Worm (Caenorhabditis elegans) whole organism, midembryonic: ENCODE results near the gene srd-45.

Experiments used
- T22C8.4 ChIP-seq: fragments of 200-800 bp; sonication (Bioruptor generic); IDR thresholded peaks from 2 replicates; pipeline ENCODE4 v1.3.6; 2022; ENCODE audit warnings: missing genetic modification characterization, missing compliant biosample characterization
- cog-1 ChIP-seq: sonication (generic microtip); optimal IDR thresholded peaks from 2 replicates; lab custom pipeline; 2016; ENCODE audit warnings: missing genetic modification characterization, missing compliant biosample characterization
- flt-1 ChIP-seq: fragments of 200-800 bp; sonication (Bioruptor generic); IDR thresholded peaks from 2 replicates; pipeline ENCODE4 v1.3.6; 2022; ENCODE audit warnings: missing genetic modification characterization, missing compliant biosample characterization
- klf-2 ChIP-seq: fragments of 200-800 bp; sonication (Bioruptor generic); conservative IDR thresholded peaks from 2 replicates; pipeline ENCODE4 v1.3.6; 2022; ENCODE audit warnings: missing genetic modification reagents, missing genetic modification characterization, missing compliant biosample characterization
- med-1 ChIP-seq: sonication (generic microtip); optimal IDR thresholded peaks from 2 replicates; lab custom pipeline; 2017; ENCODE audit warnings: missing genetic modification characterization, mild to moderate bottlenecking, missing compliant biosample characterization, antibody characterized with exemption, missing genetic modification reagents; ENCODE audit not compliant: insufficient read depth
- ref-1 ChIP-seq: fragments of 200-800 bp; sonication (Bioruptor generic); conservative IDR thresholded peaks from 2 replicates; pipeline ENCODE4 v1.3.6; 2022; ENCODE audit warnings: missing genetic modification reagents, missing genetic modification characterization, missing compliant biosample characterization
- tab-1 ChIP-seq: fragments of 200-800 bp; sonication (Bioruptor generic); IDR thresholded peaks from 2 replicates; pipeline ENCODE4 v1.3.6; 2022; ENCODE audit warnings: missing genetic modification characterization, missing compliant biosample characterization
- ztf-23 ChIP-seq: fragments of 200-800 bp; sonication (Bioruptor generic); IDR thresholded peaks from 2 replicates; pipeline ENCODE4 v1.3.6; 2022; ENCODE audit warnings: missing genetic modification reagents, missing genetic modification characterization, missing compliant biosample characterization
- ztf-29 ChIP-seq: fragments of 200-800 bp; sonication (Bioruptor generic); IDR thresholded peaks from 2 replicates; pipeline ENCODE4 v1.3.6; 2022; ENCODE audit warnings: missing genetic modification reagents, missing genetic modification characterization, missing compliant biosample characterization

Gene srd-45

ce11 chrX:12321357-12321756 is 7.4 kb upstream of the srd-45 start, which contains the start of gene F17A2.13:
Gene F17A2.13, plus strand, starts transcription at chrX:12321657.
- no peak for TF ChIP-seq ref-1 (GFP tag; lab: Robert Waterston, UW)
- no peak for TF ChIP-seq med-1
- TF ChIP-seq ztf-29 (GFP tag; lab: Robert Waterston, UW), result no peak
- TF ChIP-seq tab-1, result no peak
- TF ChIP-seq cog-1 (tag; lab: Kevin White, UChicago), result no peak
- TF ChIP-seq klf-2 (GFP tag; lab: Robert Waterston, UW), result no peak
- TF ChIP-seq T22C8.4 (GFP tag; lab: Robert Waterston, UW), result no peak
- TF ChIP-seq ztf-23 (GFP tag; lab: Robert Waterston, UW), result no peak

ce11 chrX:12323439-12323838 is 5.3 kb upstream of the srd-45 start, which contains the start of gene srd-40:
Gene srd-40, plus strand, starts transcription at chrX:12323739.
- no peak for TF ChIP-seq cog-1 (tag; lab: Kevin White, UChicago)
- no peak for TF ChIP-seq klf-2 (GFP tag; lab: Robert Waterston, UW)
- no peak for TF ChIP-seq ref-1 (GFP tag; lab: Robert Waterston, UW)
- TF ChIP-seq med-1, result no peak

ce11 chrX:12326424-12326823 is 2.4 kb upstream of the srd-45 start, which contains the start of gene srd-41:
Gene srd-41, plus strand, starts transcription at chrX:12326724.
- TF ChIP-seq klf-2 (GFP tag; lab: Robert Waterston, UW), result no peak
- no peak for TF ChIP-seq T22C8.4 (GFP tag; lab: Robert Waterston, UW)
- TF ChIP-seq med-1, result no peak
- no peak for TF ChIP-seq flt-1 (GFP tag; lab: Robert Waterston, UW)
- no peak for TF ChIP-seq ref-1 (GFP tag; lab: Robert Waterston, UW)
- no peak for TF ChIP-seq ztf-29 (GFP tag; lab: Robert Waterston, UW)

- TF ChIP-seq flt-1 (GFP tag; lab: Robert Waterston, UW), result no peak
- TF ChIP-seq T22C8.4 (GFP tag; lab: Robert Waterston, UW), result no peak
- TF ChIP-seq ztf-23 (GFP tag; lab: Robert Waterston, UW), result no peak
- TF ChIP-seq med-1, result no peak
- TF ChIP-seq ref-1 (GFP tag; lab: Robert Waterston, UW), result no peak
- no peak for TF ChIP-seq tab-1
- TF ChIP-seq cog-1 (tag; lab: Kevin White, UChicago), result no peak
- no peak for TF ChIP-seq ztf-29 (GFP tag; lab: Robert Waterston, UW)
Observed at ce11 chrX:12331795-12332194, 3.0 kb downstream of the srd-45 start, which contains the start of gene srd-46. Gene srd-46, plus strand, starts transcription at chrX:12332095.

- TF ChIP-seq med-1 (no peak), tab-1 (no peak), flt-1 (GFP tag; lab: Robert Waterston, UW) (no peak), cog-1 (tag; lab: Kevin White, UChicago) (no peak), ztf-29 (GFP tag; lab: Robert Waterston, UW) (no peak), ref-1 (GFP tag; lab: Robert Waterston, UW) (no peak), T22C8.4 (GFP tag; lab: Robert Waterston, UW) (no peak), ztf-23 (GFP tag; lab: Robert Waterston, UW) (no peak), klf-2 (GFP tag; lab: Robert Waterston, UW) (no peak)
Observed at ce11 chrX:12333479-12333878, 4.7 kb downstream of the srd-45 start, which contains the start of gene srd-47. Gene srd-47, plus strand, starts transcription at chrX:12333642.

ce11 chrX:12335808-12336207 is 7.0 kb downstream of the srd-45 start, which contains the start of gene srd-48:
Gene srd-48, plus strand, starts transcription at chrX:12336108.
- no peak for TF ChIP-seq ztf-23 (GFP tag; lab: Robert Waterston, UW)
- no peak for TF ChIP-seq ref-1 (GFP tag; lab: Robert Waterston, UW)
- TF ChIP-seq T22C8.4 (GFP tag; lab: Robert Waterston, UW), result no peak
- TF ChIP-seq ztf-29 (GFP tag; lab: Robert Waterston, UW), result no peak
- TF ChIP-seq flt-1 (GFP tag; lab: Robert Waterston, UW), result no peak

ce11 chrX:12337846-12338490 is 9.2 kb downstream of the srd-45 start, which contains the start of gene srd-44:
Gene srd-44, plus strand, starts transcription at chrX:12338440.
- TF ChIP-seq ztf-29 (GFP tag; lab: Robert Waterston, UW), result 0 out of 2 replicates have a peak, but pooled peaks have one; percentile 40
- no peak for TF ChIP-seq ztf-23 (GFP tag; lab: Robert Waterston, UW)
- 0 out of 2 replicates have a peak, but pooled peaks have one; percentile 24 for TF ChIP-seq T22C8.4 (GFP tag; lab: Robert Waterston, UW)
- 0 out of 2 replicates have a peak, but pooled peaks have one; percentile 26 for TF ChIP-seq ref-1 (GFP tag; lab: Robert Waterston, UW)

- no peak for TF ChIP-seq tab-1
- no peak for TF ChIP-seq ref-1 (GFP tag; lab: Robert Waterston, UW)
Observed at ce11 chrX:12341338-12341737, 12.6 kb downstream of the srd-45 start, which contains the start of gene zig-2. Gene zig-2, minus strand, starts transcription at chrX:12341438.

- no peak for TF ChIP-seq ztf-29 (GFP tag; lab: Robert Waterston, UW)
- no peak for TF ChIP-seq flt-1 (GFP tag; lab: Robert Waterston, UW)
- TF ChIP-seq T22C8.4 (GFP tag; lab: Robert Waterston, UW), result no peak
- TF ChIP-seq tab-1, result no peak
- TF ChIP-seq med-1, result no peak
- TF ChIP-seq klf-2 (GFP tag; lab: Robert Waterston, UW), result no peak
Observed at ce11 chrX:12343279-12343678, 14.5 kb downstream of the srd-45 start, which contains the start of the genes nspc-9 and nspc-10. Gene nspc-9, minus strand, starts transcription at chrX:12343379. Gene nspc-10, plus strand, starts transcription at chrX:12343609.

ce11 chrX:12346729-12347128 is 18.0 kb downstream of the srd-45 start, which contains the start of gene F42F12.11:
Gene F42F12.11, plus strand, starts transcription at chrX:12347029.
- no peak for TF ChIP-seq T22C8.4 (GFP tag; lab: Robert Waterston, UW)
- no peak for TF ChIP-seq cog-1 (tag; lab: Kevin White, UChicago)
- TF ChIP-seq klf-2 (GFP tag; lab: Robert Waterston, UW), result no peak
- no peak for TF ChIP-seq ztf-23 (GFP tag; lab: Robert Waterston, UW)
- no peak for TF ChIP-seq ref-1 (GFP tag; lab: Robert Waterston, UW)
- no peak for TF ChIP-seq ztf-29 (GFP tag; lab: Robert Waterston, UW)
- no peak for TF ChIP-seq flt-1 (GFP tag; lab: Robert Waterston, UW)
- TF ChIP-seq med-1, result no peak
- no peak for TF ChIP-seq tab-1
